Worm (Caenorhabditis elegans) whole organism, L3 larva: ENCODE results near the gene C10A4.9.

Experiments used
- aly-2 ChIP-seq: fragments of 150-350 bp; optimal IDR thresholded peaks from 2 replicates; lab custom pipeline; 2014; ENCODE audit warnings: missing biosample characterization, missing genetic modification characterization
- ama-1 ChIP-seq: fragments of 150-350 bp; optimal IDR thresholded peaks from 2 replicates; lab custom pipeline; 2018
- ceh-16 ChIP-seq: sonication (generic microtip); optimal IDR thresholded peaks from 2 replicates; lab custom pipeline; 2017; ENCODE audit warnings: missing biosample characterization, missing genetic modification characterization
- daf-12 ChIP-seq: fragments of 150-350 bp; optimal IDR thresholded peaks from 2 replicates; lab custom pipeline; 2014; ENCODE audit warnings: missing biosample characterization, missing genetic modification reagents, missing genetic modification characterization
- egl-27 ChIP-seq: sonication (generic microtip); optimal IDR thresholded peaks from 4 replicates; lab custom pipeline; 2017; ENCODE audit warnings: missing biosample characterization, missing genetic modification reagents, missing genetic modification characterization
- egl-5 ChIP-seq: fragments of 150-350 bp; optimal IDR thresholded peaks from 2 replicates; lab custom pipeline; 2017; ENCODE audit warnings: missing biosample characterization, missing genetic modification reagents, missing genetic modification characterization, inconsistent platforms
- elt-1 ChIP-seq: fragments of 150-350 bp; optimal IDR thresholded peaks from 2 replicates; lab custom pipeline; 2014; ENCODE audit warnings: missing biosample characterization, missing genetic modification characterization
- elt-2 ChIP-seq: sonication (generic microtip); optimal IDR thresholded peaks from 2 replicates; lab custom pipeline; 2016; ENCODE audit warnings: missing genetic modification reagents, mild to moderate bottlenecking, missing genetic modification characterization, missing compliant biosample characterization
- eor-1 ChIP-seq, 2 experiments: fragments of 150-350 bp; optimal IDR thresholded peaks; 2 replicates each; lab custom pipeline; 2014 to 2018; ENCODE audit warnings: missing biosample characterization in 2 of 2, missing genetic modification characterization in 2 of 2
- fkh-10 ChIP-seq: sonication (generic microtip); optimal IDR thresholded peaks from 2 replicates; lab custom pipeline; 2017; ENCODE audit warnings: missing biosample characterization, missing genetic modification reagents, missing genetic modification characterization
- fos-1 ChIP-seq: fragments of 150-350 bp; optimal IDR thresholded peaks from 2 replicates; lab custom pipeline; 2014; ENCODE audit warnings: missing biosample characterization, missing genetic modification characterization
- jun-1 ChIP-seq: fragments of 150-350 bp; optimal IDR thresholded peaks from 2 replicates; lab custom pipeline; 2014; ENCODE audit warnings: missing biosample characterization, missing genetic modification reagents, missing genetic modification characterization
- lin-39 ChIP-seq: fragments of 150-350 bp; optimal IDR thresholded peaks from 2 replicates; lab custom pipeline; 2018; ENCODE audit warnings: missing biosample characterization, missing genetic modification reagents, missing genetic modification characterization
- lsy-12 ChIP-seq: sonication (generic microtip); optimal IDR thresholded peaks from 2 replicates; lab custom pipeline; 2016; ENCODE audit warnings: mild to moderate bottlenecking, missing genetic modification characterization, missing compliant biosample characterization
- mdl-1 ChIP-seq: fragments of 150-350 bp; optimal IDR thresholded peaks from 2 replicates; lab custom pipeline; 2014; ENCODE audit warnings: missing biosample characterization, missing genetic modification characterization
- mml-1 ChIP-seq: fragments of 150-350 bp; sonication (generic microtip); optimal IDR thresholded peaks from 3 replicates; lab custom pipeline; 2014; ENCODE audit warnings: missing biosample characterization, missing genetic modification characterization
- nfya-1 ChIP-seq: sonication (generic microtip); optimal IDR thresholded peaks from 2 replicates; lab custom pipeline; 2017; ENCODE audit warnings: missing genetic modification characterization, mild to moderate bottlenecking, missing compliant biosample characterization, antibody characterized with exemption, moderate library complexity; ENCODE audit not compliant: insufficient read depth
- nhr-11 ChIP-seq: fragments of 150-350 bp; optimal IDR thresholded peaks from 2 replicates; lab custom pipeline; 2014; ENCODE audit warnings: missing biosample characterization, missing genetic modification characterization
- nhr-12 ChIP-seq: fragments of 150-350 bp; optimal IDR thresholded peaks from 2 replicates; lab custom pipeline; 2014; ENCODE audit warnings: missing biosample characterization, missing genetic modification characterization
- nhr-23 ChIP-seq: fragments of 150-350 bp; optimal IDR thresholded peaks from 2 replicates; lab custom pipeline; 2014; ENCODE audit warnings: missing biosample characterization, missing genetic modification reagents, missing genetic modification characterization
- nhr-237 ChIP-seq: fragments of 150-350 bp; optimal IDR thresholded peaks from 2 replicates; lab custom pipeline; 2014; ENCODE audit warnings: missing biosample characterization, missing genetic modification characterization
- nhr-25 ChIP-seq: sonication (generic microtip); optimal IDR thresholded peaks from 2 replicates; lab custom pipeline; 2017; ENCODE audit warnings: missing biosample characterization, missing genetic modification characterization
- nhr-28 ChIP-seq: fragments of 150-350 bp; optimal IDR thresholded peaks from 2 replicates; lab custom pipeline; 2014; ENCODE audit warnings: missing biosample characterization, missing genetic modification characterization
- nhr-67 ChIP-seq: fragments of 150-350 bp; optimal IDR thresholded peaks from 2 replicates; lab custom pipeline; 2014; ENCODE audit warnings: missing biosample characterization, missing genetic modification characterization
- nhr-76 ChIP-seq: fragments of 150-350 bp; sonication (generic microtip); optimal IDR thresholded peaks from 5 replicates; lab custom pipeline; 2014; ENCODE audit warnings: missing biosample characterization, missing genetic modification characterization
- nhr-77 ChIP-seq: fragments of 150-350 bp; optimal IDR thresholded peaks from 2 replicates; lab custom pipeline; 2014; ENCODE audit warnings: missing biosample characterization, missing genetic modification characterization
- pha-4 ChIP-seq: fragments of 150-350 bp; optimal IDR thresholded peaks from 2 replicates; lab custom pipeline; 2014; ENCODE audit warnings: missing biosample characterization, missing genetic modification reagents, missing genetic modification characterization
- pqm-1 ChIP-seq: fragments of 150-350 bp; optimal IDR thresholded peaks from 2 replicates; lab custom pipeline; 2017; ENCODE audit warnings: missing biosample characterization, missing genetic modification characterization, inconsistent platforms
- sea-2 ChIP-seq: fragments of 150-350 bp; sonication (generic microtip); optimal IDR thresholded peaks from 4 replicates; lab custom pipeline; 2014; ENCODE audit warnings: missing biosample characterization, missing genetic modification reagents, missing genetic modification characterization
- snpc-4 ChIP-seq: fragments of 150-350 bp; optimal IDR thresholded peaks from 2 replicates; lab custom pipeline; 2014; ENCODE audit warnings: missing biosample characterization, missing genetic modification characterization
- unc-39 ChIP-seq: sonication (generic microtip); optimal IDR thresholded peaks from 4 replicates; lab custom pipeline; 2017; ENCODE audit warnings: missing biosample characterization, missing genetic modification characterization
- unc-62 ChIP-seq: fragments of 150-350 bp; sonication (generic microtip); optimal IDR thresholded peaks from 4 replicates; lab custom pipeline; 2014; ENCODE audit warnings: missing biosample characterization, missing genetic modification reagents, missing genetic modification characterization
- zag-1 ChIP-seq: fragments of 150-350 bp; optimal IDR thresholded peaks from 2 replicates; lab custom pipeline; 2014; ENCODE audit warnings: missing biosample characterization, missing genetic modification characterization
- ztf-11 ChIP-seq: fragments of 150-350 bp; optimal IDR thresholded peaks from 2 replicates; lab custom pipeline; 2014; ENCODE audit warnings: missing biosample characterization, missing genetic modification characterization

Gene C10A4.9

ce11 chrX:7407749-7408148 lies 12.9 kb upstream of the C10A4.9 start:
- TF ChIP-seq lin-39 (tag; lab: Kevin White, UChicago) (no peak), nhr-25 (no peak), jun-1 (no peak), sea-2 (GFP tag; lab: Kevin White, UChicago) (no peak), pha-4 (tag; lab: Kevin White, UChicago) (no peak), nhr-12 (tag; lab: Kevin White, UChicago) (no peak), pqm-1 (no peak), unc-39 (tag; lab: Kevin White, UChicago) (no peak), nhr-76 (no peak), elt-1 (no peak), ama-1 (no peak), mdl-1 (tag; lab: Kevin White, UChicago) (no peak), unc-62 (GFP tag; lab: Kevin White, UChicago) (no peak), nhr-28 (tag; lab: Kevin White, UChicago) (no peak)

- TF ChIP-seq ztf-11 (tag; lab: Kevin White, UChicago), result no peak
- TF ChIP-seq snpc-4 (tag; lab: Kevin White, UChicago), result no peak
- TF ChIP-seq nhr-237 (tag; lab: Kevin White, UChicago), result no peak
- no peak for TF ChIP-seq unc-39 (tag; lab: Kevin White, UChicago)
- no peak for TF ChIP-seq egl-27 (tag; lab: Kevin White, UChicago)
- TF ChIP-seq aly-2, result no peak
- no peak for TF ChIP-seq lin-39 (tag; lab: Kevin White, UChicago)
- TF ChIP-seq nfya-1 (tag; lab: Kevin White, UChicago), result no peak
- TF ChIP-seq nhr-28 (tag; lab: Kevin White, UChicago), result no peak
- no peak for TF ChIP-seq fkh-10 (GFP tag; lab: Kevin White, UChicago)
- TF ChIP-seq nhr-77 (tag; lab: Kevin White, UChicago), result no peak
- TF ChIP-seq mml-1 (tag; lab: Kevin White, UChicago), result no peak
- no peak for TF ChIP-seq egl-5 (tag; lab: Kevin White, UChicago)
- TF ChIP-seq pha-4 (tag; lab: Kevin White, UChicago), result no peak
- no peak for TF ChIP-seq fos-1 (tag; lab: Kevin White, UChicago)
- no peak for TF ChIP-seq ceh-16 (tag; lab: Kevin White, UChicago)
- TF ChIP-seq daf-12, result no peak
- no peak for TF ChIP-seq nhr-25
Observed at ce11 chrX:7409030-7409429, 11.6 kb upstream of the C10A4.9 start.

ce11 chrX:7409935-7410334 lies 10.7 kb upstream of the C10A4.9 start, which contains the start of gene C10A4.2:
Gene C10A4.2 (plus strand): TSS chrX:7410235.
- TF ChIP-seq nhr-77 (tag; lab: Kevin White, UChicago) (no peak), nhr-23 (tag; lab: Kevin White, UChicago) (no peak), nfya-1 (tag; lab: Kevin White, UChicago) (no peak)

ce11 chrX:7415420-7415819 lies 5.3 kb upstream of the C10A4.9 start, which contains the start of gene C10A4.7:
Gene C10A4.7 (minus strand): TSS chrX:7415520.
- TF ChIP-seq daf-12 (no peak), nhr-23 (tag; lab: Kevin White, UChicago) (no peak), nhr-12 (tag; lab: Kevin White, UChicago) (no peak), fos-1 (tag; lab: Kevin White, UChicago) (no peak), zag-1 (tag; lab: Kevin White, UChicago) (no peak), lsy-12 (no peak), pha-4 (tag; lab: Kevin White, UChicago) (no peak), ztf-11 (tag; lab: Kevin White, UChicago) (no peak), ceh-16 (tag; lab: Kevin White, UChicago) (no peak), nhr-77 (tag; lab: Kevin White, UChicago) (no peak), nfya-1 (tag; lab: Kevin White, UChicago) (no peak), jun-1 (no peak), elt-2 (no peak)

- TF ChIP-seq nhr-237 (tag; lab: Kevin White, UChicago), result no peak
- no peak for TF ChIP-seq zag-1 (tag; lab: Kevin White, UChicago)
- no peak for TF ChIP-seq nhr-76
- no peak for TF ChIP-seq daf-12
- TF ChIP-seq ztf-11 (tag; lab: Kevin White, UChicago), result no peak
- TF ChIP-seq eor-1 (tag; optimal IDR thresholded peaks at IDR 0.05; lab: Kevin White, UChicago), result no peak
- no peak for TF ChIP-seq fkh-10 (GFP tag; lab: Kevin White, UChicago)
- TF ChIP-seq nhr-67, result no peak
- TF ChIP-seq nhr-11 (tag; lab: Kevin White, UChicago), result no peak
- no peak for TF ChIP-seq pqm-1
Observed at ce11 chrX:7416082-7416481, 4.6 kb upstream of the C10A4.9 start, which contains the start of gene C10A4.1. Gene C10A4.1 (plus strand): TSS chrX:7416382.
